Worm (Caenorhabditis elegans) whole organism, L4/young adult: ENCODE results near the gene nep-26.

Source experiments
- W03F9.2 ChIP-seq: fragments of 150-350 bp; optimal IDR thresholded peaks from 2 replicates; lab custom pipeline; 2014; ENCODE audit warnings: missing biosample characterization, missing genetic modification characterization
- dao-5 ChIP-seq: sonication (generic microtip); optimal IDR thresholded peaks from 2 replicates; lab custom pipeline; 2016; ENCODE audit warnings: missing genotype, missing genetic modification characterization, moderate library complexity, missing compliant biosample characterization
- him-1 ChIP-seq: sonication (generic microtip); optimal IDR thresholded peaks from 2 replicates; lab custom pipeline; 2016; ENCODE audit warnings: missing genotype, missing genetic modification reagents, missing genetic modification characterization, missing compliant biosample characterization

- TF ChIP-seq dao-5 (tag; lab: Kevin White, UChicago): no peak
- no peak for TF ChIP-seq W03F9.2
- TF ChIP-seq him-1 (tag; lab: Kevin White, UChicago): no peak
These were observed 18.3 kb downstream of the nep-26 start for ce11 chrII:10281674-10282073.
